Fruit fly (Drosophila melanogaster) whole organism, embryonic: Measurements from ENCODE around the gene Rgl.

ENCODE experiments used
- Asciz ChIP-seq: fragments of 200-800 bp; sonication (Bioruptor generic); optimal IDR thresholded peaks from 2 replicates; lab custom pipeline; 2017; ENCODE audit warnings: missing biosample characterization, mild to moderate bottlenecking, missing genetic modification characterization, missing genetic modification reagents
- CG10274 ChIP-seq: fragments of 200-800 bp; sonication (Bioruptor generic); optimal IDR thresholded peaks from 3 replicates; lab custom pipeline; 2017; ENCODE audit warnings: missing biosample characterization, mild to moderate bottlenecking, missing genetic modification characterization
- CG10321 ChIP-seq: fragments of 200-800 bp; sonication (Bioruptor generic); IDR thresholded peaks from 2 replicates; pipeline ENCODE4 v1.3.6; 2022; ENCODE audit warnings: missing biosample characterization, missing genetic modification characterization
- CG11247 ChIP-seq: fragments of 200-800 bp; sonication (Bioruptor generic); IDR thresholded peaks from 2 replicates; pipeline ENCODE4 v1.3.6; 2022; ENCODE audit warnings: missing biosample characterization, missing genetic modification characterization
- CG11723 ChIP-seq: fragments of 200-800 bp; sonication (Bioruptor generic); optimal IDR thresholded peaks from 2 replicates; lab custom pipeline; 2017; ENCODE audit warnings: missing biosample characterization, mild to moderate bottlenecking, missing genetic modification characterization
- CG12071 ChIP-seq: fragments of 200-800 bp; sonication (Bioruptor generic); optimal IDR thresholded peaks from 3 replicates; lab custom pipeline; 2018; ENCODE audit warnings: missing biosample characterization, mild to moderate bottlenecking, missing genetic modification characterization
- CG12104 ChIP-seq: fragments of 200-800 bp; sonication (Bioruptor generic); optimal IDR thresholded peaks from 3 replicates; lab custom pipeline; 2016; ENCODE audit warnings: missing biosample characterization, missing genetic modification characterization
- CG12236 ChIP-seq: fragments of 200-800 bp; sonication (Bioruptor generic); optimal IDR thresholded peaks from 2 replicates; lab custom pipeline; 2016; ENCODE audit warnings: missing biosample characterization, missing genetic modification characterization
- CG12299 ChIP-seq: fragments of 200-800 bp; sonication (Bioruptor generic); optimal IDR thresholded peaks from 2 replicates; lab custom pipeline; 2018; ENCODE audit warnings: missing biosample characterization, mild to moderate bottlenecking, missing genetic modification characterization
- CG14710 ChIP-seq: fragments of 200-800 bp; sonication (Bioruptor generic); optimal IDR thresholded peaks from 3 replicates; lab custom pipeline; 2019; ENCODE audit warnings: missing biosample characterization, mild to moderate bottlenecking, missing genetic modification characterization, moderate library complexity
- CG14965 ChIP-seq: fragments of 200-800 bp; sonication (Bioruptor generic); optimal IDR thresholded peaks from 2 replicates; lab custom pipeline; 2016; ENCODE audit warnings: missing biosample characterization, missing genetic modification characterization, borderline replicate concordance
- CG2199 ChIP-seq: fragments of 200-800 bp; sonication (Bioruptor generic); IDR thresholded peaks from 3 replicates; pipeline ENCODE4 v1.3.6; 2022; ENCODE audit warnings: missing biosample characterization, missing genetic modification characterization
- CG2875 ChIP-seq: fragments of 200-800 bp; sonication (Bioruptor generic); optimal IDR thresholded peaks from 2 replicates; lab custom pipeline; 2017; ENCODE audit warnings: missing biosample characterization, mild to moderate bottlenecking, missing genetic modification characterization, missing genetic modification reagents
- CG3407 ChIP-seq: fragments of 200-800 bp; sonication (Bioruptor generic); optimal IDR thresholded peaks from 2 replicates; lab custom pipeline; 2018; ENCODE audit warnings: missing biosample characterization, mild to moderate bottlenecking, missing genetic modification characterization
- CG3847 ChIP-seq: fragments of 200-800 bp; sonication (Bioruptor generic); IDR thresholded peaks from 2 replicates; pipeline ENCODE4 v1.3.6; 2022; ENCODE audit warnings: missing biosample characterization, missing genetic modification characterization
- CG5180 ChIP-seq: fragments of 200-800 bp; sonication (Bioruptor generic); optimal IDR thresholded peaks from 3 replicates; lab custom pipeline; 2017; ENCODE audit warnings: missing biosample characterization, missing genetic modification characterization, mild to moderate bottlenecking, moderate library complexity, missing genetic modification reagents
- CG6683 ChIP-seq: fragments of 200-800 bp; sonication (Bioruptor generic); optimal IDR thresholded peaks from 2 replicates; lab custom pipeline; 2017; ENCODE audit warnings: missing biosample characterization, mild to moderate bottlenecking, missing genetic modification characterization, missing genetic modification reagents
- CG6854 ChIP-seq: fragments of 200-800 bp; sonication (Bioruptor generic); optimal IDR thresholded peaks from 3 replicates; lab custom pipeline; 2017; ENCODE audit warnings: missing biosample characterization, mild to moderate bottlenecking, missing genetic modification characterization
- CG9609 ChIP-seq: fragments of 200-800 bp; sonication (Bioruptor generic); optimal IDR thresholded peaks from 3 replicates; lab custom pipeline; 2016; ENCODE audit warnings: missing biosample characterization, missing genetic modification characterization
- CG9817 ChIP-seq: fragments of 200-800 bp; sonication (Bioruptor generic); optimal IDR thresholded peaks from 2 replicates; lab custom pipeline; 2018; ENCODE audit warnings: missing biosample characterization, mild to moderate bottlenecking, missing genetic modification characterization, moderate library complexity
- CG9876 ChIP-seq: fragments of 200-800 bp; sonication (Bioruptor generic); optimal IDR thresholded peaks from 2 replicates; lab custom pipeline; 2016; ENCODE audit warnings: missing biosample characterization, missing genetic modification characterization
- Dbx ChIP-seq: fragments of 200-800 bp; sonication (Bioruptor generic); IDR thresholded peaks from 3 replicates; pipeline ENCODE4 v1.3.6; 2022; ENCODE audit warnings: missing biosample characterization, missing genetic modification characterization
- Deaf1 ChIP-seq: fragments of 200-800 bp; optimal IDR thresholded peaks from 3 replicates; lab custom pipeline; 2019; ENCODE audit warnings: missing biosample characterization, mild to moderate bottlenecking, missing genetic modification characterization, moderate library complexity
- Doc2 ChIP-seq: fragments of 200-800 bp; sonication (Bioruptor generic); IDR thresholded peaks from 2 replicates; pipeline ENCODE4 v1.3.6; 2022; ENCODE audit warnings: missing biosample characterization, missing genetic modification characterization
- H2.0 ChIP-seq: fragments of 200-800 bp; sonication (Bioruptor generic); IDR thresholded peaks from 2 replicates; pipeline ENCODE4 v1.3.6; 2022; ENCODE audit warnings: missing biosample characterization, missing genetic modification characterization
- HLH3B ChIP-seq: fragments of 200-800 bp; sonication (Bioruptor generic); IDR thresholded peaks from 2 replicates; pipeline ENCODE4 v1.3.6; 2022; ENCODE audit warnings: missing biosample characterization, missing genetic modification characterization
- NC2α ChIP-seq: fragments of 200-800 bp; sonication (Bioruptor generic); optimal IDR thresholded peaks from 2 replicates; lab custom pipeline; 2016; ENCODE audit warnings: missing biosample characterization, missing genetic modification characterization
- Pdp1 ChIP-seq, 2 experiments: fragments of 200-800 bp; sonication (Bioruptor generic); optimal IDR thresholded peaks; 3 replicates each; lab custom pipeline; 2016; ENCODE audit warnings: missing biosample characterization in 2 of 2, missing genetic modification characterization in 2 of 2, mild to moderate bottlenecking in 1 of 2, moderate library complexity in 1 of 2
- aop ChIP-seq: fragments of 200-800 bp; sonication (Bioruptor generic); IDR thresholded peaks from 2 replicates; pipeline ENCODE4 v1.3.6; 2022; ENCODE audit warnings: missing biosample characterization, missing genetic modification characterization
- ap ChIP-seq: fragments of 200-800 bp; sonication (Bioruptor generic); IDR thresholded peaks from 2 replicates; pipeline ENCODE4 v1.3.6; 2022; ENCODE audit warnings: missing biosample characterization, missing genetic modification characterization
- bsh ChIP-seq, 2 experiments: fragments of 200-800 bp; sonication (Bioruptor generic); optimal IDR thresholded peaks; 2 replicates each; lab custom pipeline; 2017 to 2018; ENCODE audit warnings: mild to moderate bottlenecking in 2 of 2, missing biosample characterization in 2 of 2, missing genetic modification characterization in 2 of 2, moderate library complexity in 1 of 2
- caup ChIP-seq: fragments of 200-800 bp; sonication (Bioruptor generic); optimal IDR thresholded peaks from 3 replicates; lab custom pipeline; 2017; ENCODE audit warnings: missing biosample characterization, mild to moderate bottlenecking, missing genetic modification characterization, moderate library complexity; ENCODE audit not compliant: severe bottlenecking
- crc ChIP-seq: fragments of 200-800 bp; sonication (Bioruptor generic); optimal IDR thresholded peaks from 2 replicates; lab custom pipeline; 2016; ENCODE audit warnings: missing biosample characterization, missing genetic modification characterization
- dimm ChIP-seq: fragments of 200-800 bp; sonication (Bioruptor generic); IDR thresholded peaks from 2 replicates; pipeline ENCODE4 v1.3.6; 2022; ENCODE audit warnings: missing biosample characterization, missing genetic modification characterization
- esg ChIP-seq: fragments of 200-800 bp; sonication (Bioruptor generic); conservative IDR thresholded peaks from 2 replicates; pipeline ENCODE4 v1.3.6; 2022; ENCODE audit warnings: missing biosample characterization, missing genetic modification characterization
- exex ChIP-seq: fragments of 200-800 bp; sonication (Bioruptor generic); optimal IDR thresholded peaks from 4 replicates; lab custom pipeline; 2018; ENCODE audit warnings: missing biosample characterization, mild to moderate bottlenecking, missing genetic modification characterization, moderate library complexity
- fd102C ChIP-seq: fragments of 200-800 bp; sonication (Bioruptor generic); optimal IDR thresholded peaks from 2 replicates; lab custom pipeline; 2018; ENCODE audit warnings: missing biosample characterization, mild to moderate bottlenecking, missing genetic modification characterization, moderate library complexity
- gcm ChIP-seq: fragments of 200-800 bp; sonication (Bioruptor generic); optimal IDR thresholded peaks from 2 replicates; lab custom pipeline; 2019; ENCODE audit warnings: missing biosample characterization, mild to moderate bottlenecking, missing genetic modification characterization, moderate library complexity
- gro ChIP-seq: fragments of 200-800 bp; sonication (Bioruptor generic); optimal IDR thresholded peaks from 2 replicates; lab custom pipeline; 2016; ENCODE audit warnings: missing biosample characterization, missing genetic modification characterization
- gsb ChIP-seq: fragments of 200-800 bp; sonication (Bioruptor generic); IDR thresholded peaks from 2 replicates; pipeline ENCODE4 v1.3.6; 2022; ENCODE audit warnings: missing biosample characterization, missing genetic modification characterization
- luna ChIP-seq: fragments of 200-800 bp; sonication (Bioruptor generic); optimal IDR thresholded peaks from 2 replicates; lab custom pipeline; 2016; ENCODE audit warnings: missing biosample characterization, missing genetic modification characterization
- onecut ChIP-seq: fragments of 200-800 bp; sonication (Bioruptor generic); IDR thresholded peaks from 2 replicates; pipeline ENCODE4 v1.3.6; 2022; ENCODE audit warnings: missing biosample characterization, missing genetic modification characterization
- peb ChIP-seq: fragments of 200-800 bp; sonication (Bioruptor generic); IDR thresholded peaks from 2 replicates; pipeline ENCODE4 v1.3.6; 2022; ENCODE audit warnings: missing biosample characterization, missing genetic modification characterization
- schlank ChIP-seq: fragments of 200-800 bp; sonication (Bioruptor generic); optimal IDR thresholded peaks from 2 replicates; lab custom pipeline; 2018; ENCODE audit warnings: missing biosample characterization, mild to moderate bottlenecking, missing genetic modification characterization
- tin ChIP-seq: fragments of 200-800 bp; sonication (Bioruptor generic); optimal IDR thresholded peaks from 3 replicates; lab custom pipeline; 2016; ENCODE audit warnings: missing biosample characterization, missing genetic modification characterization
- zen ChIP-seq: fragments of 200-800 bp; sonication (Bioruptor generic); optimal IDR thresholded peaks from 3 replicates; lab custom pipeline; 2018; ENCODE audit warnings: missing biosample characterization, mild to moderate bottlenecking, missing genetic modification characterization, moderate library complexity
- zen2 ChIP-seq: fragments of 200-800 bp; sonication (Bioruptor generic); IDR thresholded peaks from 3 replicates; pipeline ENCODE4 v1.3.6; 2022; ENCODE audit warnings: missing biosample characterization, missing genetic modification characterization; ENCODE audit not compliant: partially characterized antibody

Rgl gene

DNA sequence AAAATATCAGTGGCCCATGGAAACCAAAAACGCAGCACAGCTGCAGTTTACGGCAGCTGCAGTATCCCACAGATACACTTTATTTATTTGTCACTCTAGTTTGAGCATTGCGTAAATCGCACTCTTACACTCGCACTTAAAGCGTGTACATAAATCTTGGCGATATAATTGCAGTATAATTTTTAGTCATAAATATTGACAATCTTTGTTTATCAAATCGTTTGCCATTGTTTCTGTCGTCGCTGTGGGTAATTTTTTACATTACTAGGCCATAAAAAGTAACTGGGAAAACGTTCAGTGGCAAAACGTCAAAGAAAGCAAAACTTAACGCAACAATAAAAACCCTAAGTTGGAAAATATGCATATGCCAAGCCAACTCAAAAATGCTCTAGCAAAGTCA lies 47.2 kb downstream of the Rgl start (continued):
- TF ChIP-seq CG2199 (peak; percentile 80; the same call in 1 of the 3 replicates), zen2 (GFP tag; lab: Robert Waterston, UW) (no peak), CG10321 (GFP tag; lab: Robert Waterston, UW) (no peak), CG11247 (GFP tag; lab: Robert Waterston, UW) (no peak), gsb (GFP tag; lab: Robert Waterston, UW) (no peak), crc (GFP tag; lab: Kevin White, UChicago) (no peak), schlank (tag; lab: Kevin White, UChicago) (no peak), CG11723 (GFP tag; lab: Kevin White, UChicago) (no peak), CG2875 (GFP tag; lab: Kevin White, UChicago) (no peak), Pdp1 (GFP tag; optimal IDR thresholded peaks at IDR 0.05; lab: Kevin White, UChicago) (peak in 1 of 2 experiments; percentile 4), CG5180 (GFP tag; lab: Kevin White, UChicago) (no peak), CG12071 (GFP tag; lab: Kevin White, UChicago) (peak; percentile 17), CG12104 (GFP tag; lab: Kevin White, UChicago) (no peak), CG9609 (no peak), gro (GFP tag; lab: Kevin White, UChicago) (no peak), zen (tag; lab: Kevin White, UChicago) (no peak), Dbx (GFP tag; lab: Robert Waterston, UW) (no peak), ap (GFP tag; lab: Robert Waterston, UW) (peak; percentile 38), CG14965 (GFP tag; lab: Kevin White, UChicago) (no peak), CG3407 (no peak), fd102C (no peak), CG14710 (no peak), CG3847 (GFP tag; lab: Robert Waterston, UW) (no peak), CG12299 (tag; lab: Kevin White, UChicago) (no peak), luna (GFP tag; lab: Kevin White, UChicago) (no peak), bsh (GFP tag; optimal IDR thresholded peaks at IDR 0.05; lab: Kevin White, UChicago) (no peak), caup (GFP tag; lab: Kevin White, UChicago) (no peak), tin (no peak), Deaf1 (tag; lab: Kevin White, UChicago) (no peak), NC2α (GFP tag; lab: Kevin White, UChicago) (no peak), exex (tag; lab: Kevin White, UChicago) (no peak), CG9876 (no peak), onecut (GFP tag; lab: Robert Waterston, UW) (no peak), CG9817 (tag; lab: Kevin White, UChicago) (no peak), peb (GFP tag; lab: Robert Waterston, UW) (no peak), H2.0 (GFP tag; lab: Robert Waterston, UW) (no peak), HLH3B (0 out of 2 replicates have a peak, but pooled peaks have one; percentile 29), gcm (GFP tag; lab: Kevin White, UChicago) (no peak), esg (GFP tag; lab: Robert Waterston, UW) (peak; percentile 28; the same call in 1 of the 2 replicates), Doc2 (no peak), CG6854 (GFP tag; lab: Kevin White, UChicago) (no peak), CG6683 (GFP tag; lab: Kevin White, UChicago) (no peak), CG12236 (GFP tag; lab: Kevin White, UChicago) (no peak), Asciz (peak; percentile 19), dimm (GFP tag; lab: Robert Waterston, UW) (no peak), CG10274 (GFP tag; lab: Kevin White, UChicago) (no peak), aop (GFP tag; lab: Robert Waterston, UW) (no peak)
